Fruit fly (Drosophila melanogaster) whole organism, embryonic: ENCODE measurements around the gene CG32170.

Source experiments
- ATbp ChIP-seq: fragments of 200-800 bp; sonication (Bioruptor generic); optimal IDR thresholded peaks from 2 replicates; lab custom pipeline; 2017; ENCODE audit warnings: missing biosample characterization, mild to moderate bottlenecking, missing genetic modification characterization, missing genetic modification reagents
- Asciz ChIP-seq: fragments of 200-800 bp; sonication (Bioruptor generic); optimal IDR thresholded peaks from 2 replicates; lab custom pipeline; 2017; ENCODE audit warnings: missing biosample characterization, mild to moderate bottlenecking, missing genetic modification characterization, missing genetic modification reagents
- BtbVII ChIP-seq: fragments of 200-800 bp; sonication (Bioruptor generic); optimal IDR thresholded peaks from 3 replicates; lab custom pipeline; 2017; ENCODE audit warnings: missing biosample characterization, mild to moderate bottlenecking, missing genetic modification characterization
- C15 ChIP-seq: fragments of 200-800 bp; sonication (Bioruptor generic); IDR thresholded peaks from 3 replicates; pipeline ENCODE4 v1.3.6; 2022; ENCODE audit warnings: missing biosample characterization, missing genetic modification characterization
- CG10274 ChIP-seq: fragments of 200-800 bp; sonication (Bioruptor generic); optimal IDR thresholded peaks from 3 replicates; lab custom pipeline; 2017; ENCODE audit warnings: missing biosample characterization, mild to moderate bottlenecking, missing genetic modification characterization
- CG10462 ChIP-seq: fragments of 200-800 bp; sonication (Bioruptor generic); optimal IDR thresholded peaks from 2 replicates; lab custom pipeline; 2016; ENCODE audit warnings: missing biosample characterization, missing genetic modification characterization
- CG10979 ChIP-seq: fragments of 200-800 bp; sonication (Bioruptor generic); optimal IDR thresholded peaks from 2 replicates; lab custom pipeline; 2018; ENCODE audit warnings: missing biosample characterization, mild to moderate bottlenecking, missing genetic modification characterization, moderate library complexity
- CG14860 ChIP-seq: fragments of 200-800 bp; sonication (Bioruptor generic); IDR thresholded peaks from 3 replicates; pipeline ENCODE4 v1.3.6; 2022; ENCODE audit warnings: missing biosample characterization, missing genetic modification characterization; ENCODE audit not compliant: partially characterized antibody
- CG15514 ChIP-seq: fragments of 200-800 bp; sonication (Bioruptor generic); optimal IDR thresholded peaks from 3 replicates; lab custom pipeline; 2017; ENCODE audit warnings: missing biosample characterization, missing genetic modification characterization, mild to moderate bottlenecking, moderate library complexity, missing genetic modification reagents
- CG1602 ChIP-seq: fragments of 200-800 bp; sonication (Bioruptor generic); optimal IDR thresholded peaks from 3 replicates; lab custom pipeline; 2016; ENCODE audit warnings: missing biosample characterization, missing genetic modification characterization
- CG16863 ChIP-seq: fragments of 200-800 bp; sonication (Bioruptor generic); optimal IDR thresholded peaks from 3 replicates; lab custom pipeline; 2016; ENCODE audit warnings: missing biosample characterization, missing genetic modification characterization
- CG17328 ChIP-seq: fragments of 200-800 bp; sonication (Bioruptor generic); IDR thresholded peaks from 2 replicates; pipeline ENCODE4 v1.3.6; 2022; ENCODE audit warnings: missing biosample characterization, missing genetic modification characterization
- CG18599 ChIP-seq: fragments of 200-800 bp; sonication (Bioruptor generic); optimal IDR thresholded peaks from 3 replicates; lab custom pipeline; 2017; ENCODE audit warnings: missing biosample characterization, missing genetic modification characterization, mild to moderate bottlenecking, moderate library complexity, missing genetic modification reagents
- CG2889 ChIP-seq: fragments of 200-800 bp; sonication (Bioruptor generic); IDR thresholded peaks from 3 replicates; pipeline ENCODE4 v1.3.6; 2022; ENCODE audit warnings: missing biosample characterization, missing genetic modification characterization
- CG31388 ChIP-seq: fragments of 200-800 bp; sonication (Bioruptor generic); optimal IDR thresholded peaks from 2 replicates; lab custom pipeline; 2016; ENCODE audit warnings: missing biosample characterization, missing genetic modification characterization
- CG3995 ChIP-seq: fragments of 200-800 bp; sonication (Bioruptor generic); optimal IDR thresholded peaks from 3 replicates; lab custom pipeline; 2016; ENCODE audit warnings: missing biosample characterization, missing genetic modification characterization
- CG9932 ChIP-seq: fragments of 200-800 bp; sonication (Bioruptor generic); IDR thresholded peaks from 2 replicates; pipeline ENCODE4 v1.3.6; 2022; ENCODE audit warnings: missing biosample characterization, missing genetic modification characterization
- CTCF ChIP-seq: fragments of 200-800 bp; sonication (Bioruptor generic); optimal IDR thresholded peaks from 2 replicates; lab custom pipeline; 2017; ENCODE audit warnings: missing biosample characterization, mild to moderate bottlenecking, missing genetic modification characterization, moderate library complexity
- CrebB ChIP-seq: fragments of 200-800 bp; sonication (Bioruptor generic); optimal IDR thresholded peaks from 3 replicates; lab custom pipeline; 2018; ENCODE audit warnings: missing biosample characterization, mild to moderate bottlenecking, missing genetic modification characterization
- D19A ChIP-seq: fragments of 200-800 bp; optimal IDR thresholded peaks from 3 replicates; lab custom pipeline; 2019; ENCODE audit warnings: missing biosample characterization, mild to moderate bottlenecking, missing genetic modification characterization, moderate library complexity
- Drgx ChIP-seq: fragments of 200-800 bp; sonication (Bioruptor generic); IDR thresholded peaks from 2 replicates; pipeline ENCODE4 v1.3.6; 2022; ENCODE audit warnings: missing biosample characterization, missing genetic modification characterization
- Gug ChIP-seq: fragments of 200-800 bp; sonication (Bioruptor generic); IDR thresholded peaks from 4 replicates; pipeline ENCODE4 v1.3.6; 2022; ENCODE audit warnings: missing biosample characterization, missing genetic modification characterization
- HLH54F ChIP-seq: fragments of 200-800 bp; sonication (Bioruptor generic); optimal IDR thresholded peaks from 3 replicates; lab custom pipeline; 2016; ENCODE audit warnings: missing biosample characterization, missing genetic modification characterization
- HLHmδ ChIP-seq: fragments of 200-800 bp; sonication (Bioruptor generic); optimal IDR thresholded peaks from 2 replicates; lab custom pipeline; 2018; ENCODE audit warnings: missing biosample characterization, mild to moderate bottlenecking, missing genetic modification characterization, moderate library complexity
- HmgD ChIP-seq: fragments of 200-800 bp; sonication (Bioruptor generic); optimal IDR thresholded peaks from 3 replicates; lab custom pipeline; 2016; ENCODE audit warnings: missing biosample characterization, missing genetic modification characterization
- Hsf ChIP-seq: fragments of 200-800 bp; sonication (Bioruptor generic); optimal IDR thresholded peaks from 3 replicates; lab custom pipeline; 2016; ENCODE audit warnings: missing biosample characterization, missing genetic modification characterization
- Jarid2 ChIP-seq: fragments of 200-800 bp; sonication (Bioruptor generic); optimal IDR thresholded peaks from 3 replicates; lab custom pipeline; 2017; ENCODE audit warnings: mild to moderate bottlenecking, missing biosample characterization, missing genetic modification reagents, missing genetic modification characterization
- Myb ChIP-seq: fragments of 200-800 bp; sonication (Bioruptor generic); optimal IDR thresholded peaks from 2 replicates; lab custom pipeline; 2016; ENCODE audit warnings: missing biosample characterization, missing genetic modification characterization
- Neu2 ChIP-seq: fragments of 200-800 bp; sonication (Bioruptor generic); optimal IDR thresholded peaks from 3 replicates; lab custom pipeline; 2016; ENCODE audit warnings: missing biosample characterization, missing genetic modification characterization, borderline replicate concordance
- Oli ChIP-seq: fragments of 200-800 bp; sonication (Bioruptor generic); optimal IDR thresholded peaks from 2 replicates; lab custom pipeline; 2018; ENCODE audit warnings: missing biosample characterization, mild to moderate bottlenecking, missing genetic modification characterization, moderate library complexity
- Scr ChIP-seq: fragments of 200-800 bp; sonication (Bioruptor generic); IDR thresholded peaks from 2 replicates; pipeline ENCODE4 v1.3.6; 2022; ENCODE audit warnings: missing biosample characterization, missing genetic modification characterization; ENCODE audit not compliant: partially characterized antibody
- Sry-δ ChIP-seq: fragments of 200-800 bp; sonication (Bioruptor generic); optimal IDR thresholded peaks from 2 replicates; lab custom pipeline; 2016; ENCODE audit warnings: missing biosample characterization, missing genetic modification characterization
- TFAM ChIP-seq: fragments of 200-800 bp; sonication (Bioruptor generic); optimal IDR thresholded peaks from 2 replicates; lab custom pipeline; 2017; ENCODE audit warnings: missing biosample characterization, missing genetic modification characterization, inconsistent platforms
- bab2 ChIP-seq: fragments of 200-800 bp; sonication (Bioruptor generic); optimal IDR thresholded peaks from 2 replicates; lab custom pipeline; 2016; ENCODE audit warnings: missing biosample characterization, missing genetic modification characterization
- da ChIP-seq: fragments of 200-800 bp; sonication (Bioruptor generic); optimal IDR thresholded peaks from 2 replicates; lab custom pipeline; 2016; ENCODE audit warnings: missing biosample characterization, missing genetic modification characterization
- dpn ChIP-seq, 2 experiments: fragments of 200-800 bp; sonication (Bioruptor generic); optimal IDR thresholded peaks; 3 replicates each; lab custom pipeline; 2016; ENCODE audit warnings: missing biosample characterization in 2 of 2, missing genetic modification characterization in 2 of 2
- fd96Cb ChIP-seq: fragments of 200-800 bp; sonication (Bioruptor generic); optimal IDR thresholded peaks from 2 replicates; lab custom pipeline; 2018; ENCODE audit warnings: missing biosample characterization, mild to moderate bottlenecking, missing genetic modification characterization, moderate library complexity
- gcm ChIP-seq: fragments of 200-800 bp; sonication (Bioruptor generic); optimal IDR thresholded peaks from 2 replicates; lab custom pipeline; 2019; ENCODE audit warnings: missing biosample characterization, mild to moderate bottlenecking, missing genetic modification characterization, moderate library complexity
- gro ChIP-seq: fragments of 200-800 bp; sonication (Bioruptor generic); optimal IDR thresholded peaks from 2 replicates; lab custom pipeline; 2016; ENCODE audit warnings: missing biosample characterization, missing genetic modification characterization
- lmd ChIP-seq: fragments of 200-800 bp; sonication (Bioruptor generic); IDR thresholded peaks from 2 replicates; pipeline ENCODE4 v1.3.6; 2022; ENCODE audit warnings: missing biosample characterization, missing genetic modification characterization
- lola ChIP-seq, 3 experiments: fragments of >200 bp in 2 of 3; fragments of 200-800 bp in 1 of 3; sonication (Bioruptor generic) in 1 of 3; optimal IDR thresholded peaks; 2 replicates each; lab custom pipeline; 2017 to 2019; ENCODE audit warnings: missing biosample characterization in 3 of 3, missing genetic modification characterization in 3 of 3, mild to moderate bottlenecking in 1 of 3, moderate library complexity in 1 of 3
- nau ChIP-seq: fragments of 200-800 bp; sonication (Bioruptor generic); optimal IDR thresholded peaks from 3 replicates; lab custom pipeline; 2017; ENCODE audit warnings: missing biosample characterization, mild to moderate bottlenecking, missing genetic modification characterization, missing genetic modification reagents
- otp ChIP-seq: fragments of 200-800 bp; sonication (Bioruptor generic); IDR thresholded peaks from 3 replicates; pipeline ENCODE4, ENCODE4 v1.3.6; 2022; ENCODE audit warnings: missing biosample characterization, missing genetic modification characterization
- p53 ChIP-seq: fragments of 200-800 bp; sonication (Bioruptor generic); optimal IDR thresholded peaks from 2 replicates; lab custom pipeline; 2016; ENCODE audit warnings: missing biosample characterization, missing genetic modification characterization
- pan ChIP-seq, 4 experiments: fragments of >200 bp in 3 of 4; fragments of 200-800 bp in 1 of 4; sonication (Bioruptor generic) in 1 of 4; optimal IDR thresholded peaks in 3 of 4; IDR thresholded peaks in 1 of 4; 2 replicates each; pipeline versions ENCODE4 v1.3.6 to Lab custom; 2017 to 2022; ENCODE audit warnings: missing biosample characterization in 2 of 4, missing genetic modification characterization in 2 of 4, mixed read lengths in 1 of 4
- pita ChIP-seq: fragments of 200-800 bp; sonication (Bioruptor generic); optimal IDR thresholded peaks from 2 replicates; lab custom pipeline; 2017; ENCODE audit warnings: missing biosample characterization, mild to moderate bottlenecking, missing genetic modification characterization
- pros ChIP-seq: fragments of 200-800 bp; sonication (Bioruptor generic); optimal IDR thresholded peaks from 3 replicates; lab custom pipeline; 2019; ENCODE audit warnings: missing biosample characterization, mild to moderate bottlenecking, missing genetic modification characterization, moderate library complexity
- psq ChIP-seq: fragments of 200-800 bp; sonication (Bioruptor generic); optimal IDR thresholded peaks from 2 replicates; lab custom pipeline; 2017; ENCODE audit warnings: missing biosample characterization, missing genetic modification characterization
- seq ChIP-seq: fragments of 200-800 bp; sonication (Bioruptor generic); IDR thresholded peaks from 2 replicates; pipeline ENCODE4 v1.3.6; 2022; ENCODE audit warnings: missing biosample characterization, missing genetic modification characterization
- tll ChIP-seq, 2 experiments: fragments of 200-800 bp in 1 of 2; fragments of >200 bp in 1 of 2; sonication (Bioruptor generic) in 1 of 2; optimal IDR thresholded peaks; 2 replicates each; lab custom pipeline; 2017 to 2019; ENCODE audit warnings: missing biosample characterization in 2 of 2, missing genetic modification characterization in 2 of 2, mild to moderate bottlenecking in 1 of 2, moderate library complexity in 1 of 2
- trem ChIP-seq: fragments of 200-800 bp; optimal IDR thresholded peaks from 3 replicates; lab custom pipeline; 2019; ENCODE audit warnings: missing biosample characterization, mild to moderate bottlenecking, missing genetic modification characterization, moderate library complexity

CG32170 gene

DNA sequence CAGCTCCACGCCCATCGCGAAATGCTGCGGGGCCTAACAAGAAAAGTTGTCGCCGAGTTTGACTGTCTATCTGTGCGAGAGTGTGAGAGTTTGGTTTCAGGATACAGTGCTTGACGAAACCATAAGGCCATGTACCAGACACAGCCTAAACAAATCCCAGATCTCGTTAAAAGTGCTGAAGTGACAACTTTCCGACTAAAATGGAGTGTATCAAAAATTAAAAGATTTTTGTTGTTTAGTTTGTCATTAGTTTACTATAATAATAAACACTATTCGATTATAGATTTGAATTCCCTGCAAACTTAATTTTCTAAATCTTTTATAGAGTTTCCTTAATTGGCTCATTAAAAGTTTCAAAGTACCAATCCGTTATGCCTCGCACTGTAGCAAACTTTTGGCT is 16.5 kb downstream of the CG32170 start (continued):
- TF ChIP-seq gcm (GFP tag; lab: Kevin White, UChicago) = no peak
- peak; percentile 37; the same call in 1 of the 2 replicates for TF ChIP-seq Drgx (GFP tag; lab: Robert Waterston, UW)
- TF ChIP-seq dpn (GFP tag; optimal IDR thresholded peaks at IDR 0.05; lab: Kevin White, UChicago) = no peak
- TF ChIP-seq HLH54F (GFP tag; lab: Kevin White, UChicago) = no peak
- no peak for TF ChIP-seq TFAM (GFP tag; lab: Kevin White, UChicago)
- peak; percentile 1 for TF ChIP-seq Oli (tag; lab: Kevin White, UChicago)
- no peak for TF ChIP-seq psq (GFP tag; lab: Kevin White, UChicago)
- no peak for TF ChIP-seq Sry-δ (GFP tag; lab: Kevin White, UChicago)
- TF ChIP-seq CG31388 (GFP tag; lab: Kevin White, UChicago) = no peak
- TF ChIP-seq nau (GFP tag; lab: Kevin White, UChicago) = no peak
- TF ChIP-seq Neu2 = no peak
- TF ChIP-seq CrebB (tag; lab: Kevin White, UChicago) = no peak
- no peak for TF ChIP-seq da (GFP tag; lab: Kevin White, UChicago)
- TF ChIP-seq tll (GFP tag; optimal IDR thresholded peaks at IDR 0.05; lab: Kevin White, UChicago) = no peak
- no peak for TF ChIP-seq Jarid2 (GFP tag; lab: Kevin White, UChicago)
- TF ChIP-seq BtbVII = no peak
- no peak for TF ChIP-seq p53 (GFP tag; lab: Kevin White, UChicago)
- TF ChIP-seq CG14860 (GFP tag; lab: Robert Waterston, UW) = no peak
- no peak; the same call in 3 of the 4 replicates for TF ChIP-seq Gug (GFP tag; lab: Robert Waterston, UW)
- TF ChIP-seq Asciz (GFP tag; lab: Kevin White, UChicago) = no peak
- TF ChIP-seq pan (optimal IDR thresholded peaks at IDR 0.05; lab: Kevin White, UChicago) = no peak
- no peak for TF ChIP-seq pan (GFP tag; optimal IDR thresholded peaks at IDR 0.05 in 1 of 2, IDR thresholded peaks at IDR 0.05 in 1 of 2)
- no peak for TF ChIP-seq bab2
- TF ChIP-seq CG15514 (GFP tag; lab: Kevin White, UChicago) = peak; percentile 19
- no peak for TF ChIP-seq CG10274
- TF ChIP-seq CG2889 = no peak
- 0 out of 2 replicates have a peak, but pooled peaks have one; percentile 33 for TF ChIP-seq seq (GFP tag; lab: Robert Waterston, UW)
- no peak for TF ChIP-seq CG9932
- TF ChIP-seq gro (GFP tag; lab: Kevin White, UChicago) = peak; percentile 1

DNA sequence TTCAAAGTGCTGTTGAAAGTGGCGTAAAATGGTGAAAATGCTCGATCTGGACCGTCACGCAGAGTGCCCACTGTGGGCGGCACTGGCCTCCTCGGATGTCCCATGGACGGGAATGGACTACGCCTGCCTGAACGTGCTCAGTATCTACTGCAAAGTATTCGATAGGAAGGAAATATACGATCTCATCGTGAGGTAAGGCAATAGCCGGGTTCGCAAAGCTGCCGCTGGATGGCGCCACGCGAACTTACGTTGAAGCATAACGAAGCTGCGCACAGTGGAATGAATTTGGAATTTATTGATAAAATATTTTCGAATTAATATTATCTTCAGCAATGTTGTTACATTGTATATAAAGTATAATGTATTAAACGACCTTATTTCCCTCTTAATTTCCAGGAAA is 19.3 kb downstream of the CG32170 start:
- TF ChIP-seq lola (GFP tag; optimal IDR thresholded peaks at IDR 0.05; lab: Kevin White, UChicago) (no peak), CG10979 (tag; lab: Kevin White, UChicago) (no peak), ATbp (GFP tag; lab: Kevin White, UChicago) (no peak), CG16863 (no peak), HmgD (no peak), CG3995 (GFP tag; lab: Kevin White, UChicago) (no peak), Hsf (GFP tag; lab: Kevin White, UChicago) (peak; percentile 6), D19A (tag; lab: Kevin White, UChicago) (no peak), pros (no peak), CTCF (peak; percentile 93), otp (GFP tag; lab: Robert Waterston, UW) (peak; percentile 16; the same call in 1 of the 3 replicates), lmd (GFP tag; lab: Robert Waterston, UW) (0 out of 2 replicates have a peak, but pooled peaks have one; percentile 14), pita (GFP tag; lab: Kevin White, UChicago) (no peak), CG1602 (GFP tag; lab: Kevin White, UChicago) (no peak), C15 (GFP tag; lab: Robert Waterston, UW) (no peak), Myb (no peak), CG10462 (GFP tag; lab: Kevin White, UChicago) (no peak), fd96Cb (tag; lab: Kevin White, UChicago) (no peak), HLHmδ (GFP tag; lab: Kevin White, UChicago) (peak; percentile 35), trem (tag; lab: Kevin White, UChicago) (no peak), Scr (GFP tag; lab: Robert Waterston, UW) (no peak), CG18599 (GFP tag; lab: Kevin White, UChicago) (no peak), CG17328 (no peak)
